Fruit fly (Drosophila melanogaster) S2 (cell line): Measurements from ENCODE around the gene Tengl2.

ENCODE experiments used
- CG8478 ChIP-seq: fragments of >200 bp; optimal IDR thresholded peaks from 2 replicates; lab custom pipeline; 2018
- CTCF ChIP-seq, 2 experiments: fragments of >200 bp; optimal IDR thresholded peaks; 2 replicates each; lab custom pipeline; 2018

dm6 chr2L:2263142-2263541 is 24.0 kb upstream of the Tengl2 start, which contains the start of gene CG4270:
- TF ChIP-seq CTCF (optimal IDR thresholded peaks at IDR 0.05; lab: Kevin White, UChicago) (no peak), CG8478 (lab: Kevin White, UChicago) (no peak)
